Worm (Caenorhabditis elegans) whole organism, early embryonic: ENCODE data around the gene Y49E10.25.

Experiments used
- B0310.2 ChIP-seq: sonication (generic microtip); optimal IDR thresholded peaks from 2 replicates; lab custom pipeline; 2016; ENCODE audit warnings: mild to moderate bottlenecking, missing genetic modification characterization, missing compliant biosample characterization
- ama-1 ChIP-seq: fragments of 150-350 bp; optimal IDR thresholded peaks from 2 replicates; lab custom pipeline; 2014
- ets-7 ChIP-seq: sonication (generic microtip); optimal IDR thresholded peaks from 2 replicates; lab custom pipeline; 2016; ENCODE audit warnings: missing genotype, missing genetic modification characterization, missing compliant biosample characterization
- flt-1 ChIP-seq: fragments of 200-800 bp; sonication (Bioruptor generic); IDR thresholded peaks from 2 replicates; pipeline ENCODE4 v1.3.6; 2022; ENCODE audit warnings: missing genetic modification characterization, missing compliant biosample characterization
- scrt-1 ChIP-seq: fragments of 200-800 bp; sonication (Bioruptor generic); IDR thresholded peaks from 2 replicates; pipeline ENCODE4 v1.3.6; 2022; ENCODE audit warnings: missing genetic modification characterization, missing compliant biosample characterization
- sea-1 ChIP-seq: fragments of 200-800 bp; sonication (Bioruptor generic); conservative IDR thresholded peaks from 2 replicates; pipeline ENCODE4 v1.3.6; 2022; ENCODE audit warnings: missing genetic modification characterization, missing compliant biosample characterization

DNA sequence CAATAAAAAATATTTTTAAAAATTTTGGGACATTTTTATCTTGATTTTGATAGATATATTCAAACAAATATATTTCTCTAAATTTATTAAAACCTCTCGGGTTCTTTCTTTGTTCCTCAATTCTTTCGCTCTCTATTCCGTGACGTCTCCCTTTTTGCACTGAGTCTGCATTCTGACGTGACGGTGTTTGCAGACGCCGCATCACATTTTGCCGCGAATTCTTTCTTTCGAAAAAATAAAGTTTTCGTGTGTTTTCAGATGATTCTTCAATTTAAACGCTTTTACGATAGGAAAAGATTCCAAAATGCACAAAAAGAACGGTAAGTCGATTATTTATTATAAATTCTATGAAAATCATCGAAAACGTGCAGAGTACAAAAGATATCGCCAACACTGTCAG, 36.1 kb upstream of the Y49E10.25 start:
- TF ChIP-seq ama-1 (lab: Kevin White, UChicago) = no peak
- no peak for TF ChIP-seq scrt-1
- no peak for TF ChIP-seq sea-1 (GFP tag; lab: Robert Waterston, UW)
- no peak for TF ChIP-seq ets-7 (tag; lab: Kevin White, UChicago)
- TF ChIP-seq B0310.2 (tag; lab: Kevin White, UChicago) = no peak
- TF ChIP-seq flt-1 (GFP tag; lab: Robert Waterston, UW) = no peak
